Worm (Caenorhabditis elegans): ENCODE measurements around the gene mans-3.
A peak's percentile ranks its signal among the peaks of the same experiment; 100 is the strongest.

Gene mans-3

DNA sequence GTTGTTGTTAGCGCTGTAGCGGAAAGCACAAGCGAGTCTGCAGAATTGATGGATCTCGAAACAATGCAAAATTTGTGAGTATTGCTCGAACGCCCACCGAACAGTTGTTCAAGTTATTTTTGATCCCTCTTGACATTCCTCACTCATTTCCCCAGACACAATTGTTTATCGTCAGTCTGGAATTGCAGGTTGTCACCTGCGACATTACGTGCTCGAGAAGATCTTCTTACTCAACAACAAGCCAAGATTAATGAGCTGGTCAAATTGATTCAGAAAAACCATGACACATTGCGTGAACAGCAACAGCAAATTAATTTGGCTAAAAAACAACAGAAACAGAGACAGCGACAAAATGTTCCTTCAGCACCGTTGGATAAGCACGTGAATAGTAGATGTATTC lies 36.7 kb downstream of the mans-3 start:
- TF ChIP-seq lin-11 (tag; optimal IDR thresholded peaks at IDR 0.05) (no peak), ceh-48 (tag; optimal IDR thresholded peaks at IDR 0.05) (no peak), unc-55 (GFP tag; optimal IDR thresholded peaks at IDR 0.05) (no peak), sox-4 (tag; optimal IDR thresholded peaks at IDR 0.05) (no peak)

DNA sequence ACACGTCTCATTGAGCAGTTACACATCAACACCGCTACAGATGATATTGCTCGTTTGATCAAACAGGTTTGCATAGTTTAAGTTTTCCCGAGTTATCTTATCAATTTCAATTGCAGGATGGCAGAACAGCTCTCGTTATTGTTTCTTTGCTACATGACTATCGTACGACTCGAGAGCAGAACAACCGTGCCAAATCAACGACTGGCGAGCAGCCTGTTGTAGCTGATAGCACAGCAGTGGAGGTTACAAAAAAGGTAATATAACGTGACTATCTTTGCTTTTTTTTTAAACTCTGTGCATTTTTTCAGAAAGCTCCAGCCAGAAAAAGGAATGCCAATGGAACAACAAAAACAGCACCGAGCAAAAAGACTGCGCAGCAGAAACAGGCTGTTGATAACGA lies 37.2 kb downstream of the mans-3 start:
- no peak for TF ChIP-seq ceh-14 (tag; optimal IDR thresholded peaks at IDR 0.05)
- TF ChIP-seq syd-9 (tag; optimal IDR thresholded peaks at IDR 0.05), result no peak
- TF ChIP-seq unc-86 (tag; optimal IDR thresholded peaks at IDR 0.05), result no peak
- TF ChIP-seq pqm-1 (tag; optimal IDR thresholded peaks at IDR 0.05), result no peak

ce11 chrX:5202923-5203322 lies 37.7 kb downstream of the mans-3 start:
- TF ChIP-seq elt-2 (tag; optimal IDR thresholded peaks at IDR 0.05) (no peak), unc-86 (tag; optimal IDR thresholded peaks at IDR 0.05) (no peak), pax-1 (tag; optimal IDR thresholded peaks at IDR 0.05) (no peak), pros-1 (tag; optimal IDR thresholded peaks at IDR 0.05) (no peak), npax-4 (tag; optimal IDR thresholded peaks at IDR 0.05) (no peak), mec-3 (tag; optimal IDR thresholded peaks at IDR 0.05; ENCODE audit: borderline replicate concordance) (no peak), rnt-1 (tag; optimal IDR thresholded peaks at IDR 0.05) (no peak), ttx-3 (tag; optimal IDR thresholded peaks at IDR 0.05) (no peak), Y22D7AL.16 (tag; optimal IDR thresholded peaks at IDR 0.05) (no peak), sox-2 (GFP tag; IDR thresholded peaks at IDR 0.05) (no peak), nfya-1 (tag; optimal IDR thresholded peaks at IDR 0.05) (no peak), ceh-6 (GFP tag; optimal IDR thresholded peaks at IDR 0.05) (no peak)

DNA sequence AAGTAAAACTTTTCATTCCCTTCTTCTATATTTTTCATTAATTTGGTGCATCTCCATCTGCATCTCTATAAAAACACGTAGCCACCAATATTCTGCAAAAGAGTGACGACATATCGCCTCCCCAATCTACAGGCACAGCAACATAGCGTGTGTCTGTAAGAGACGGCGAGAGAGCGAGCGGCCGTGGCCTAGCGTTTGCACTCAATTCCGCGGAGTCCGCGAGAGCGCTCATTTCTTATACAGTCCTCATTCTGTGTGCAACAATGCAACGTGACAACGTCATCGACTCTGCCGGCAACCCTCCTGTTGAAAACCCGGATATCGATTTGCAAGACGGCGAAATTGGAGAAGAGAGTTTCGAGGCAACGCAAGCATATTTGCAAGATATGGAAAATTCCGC lies 40.4 kb downstream of the mans-3 start, which contains the start of gene H28G03.2:
TSS of gene H28G03.2 (plus strand) at position 200 of the 400 bp plus-strand sequence.
- TF ChIP-seq sox-4 (tag; optimal IDR thresholded peaks at IDR 0.05) (no peak), F13H6.1 (tag; optimal IDR thresholded peaks at IDR 0.05) (no peak), ceh-9 (tag; optimal IDR thresholded peaks at IDR 0.05) (no peak), ceh-19 (GFP tag; optimal IDR thresholded peaks at IDR 0.05) (no peak), unc-42 (tag; optimal IDR thresholded peaks at IDR 0.05) (no peak), tbx-2 (tag; optimal IDR thresholded peaks at IDR 0.05) (peak; percentile 77), hlh-13 (GFP tag; optimal IDR thresholded peaks at IDR 0.05) (no peak), gmeb-2 (tag; optimal IDR thresholded peaks at IDR 0.05) (no peak), sox-2 (GFP tag; IDR thresholded peaks at IDR 0.05) (no peak), ceh-34 (tag; optimal IDR thresholded peaks at IDR 0.05) (no peak), T23F11.4 (GFP tag; optimal IDR thresholded peaks at IDR 0.05) (no peak), pat-9 (tag; optimal IDR thresholded peaks at IDR 0.05) (no peak), Y22D7AL.16 (tag; optimal IDR thresholded peaks at IDR 0.05) (no peak), ets-4 (tag; optimal IDR thresholded peaks at IDR 0.05) (no peak), hlh-15 (tag; optimal IDR thresholded peaks at IDR 0.05) (no peak), ceh-14 (tag; optimal IDR thresholded peaks at IDR 0.05) (peak; percentile 22), dmd-4 (tag; optimal IDR thresholded peaks at IDR 0.05; ENCODE audit: borderline replicate concordance) (no peak), C08G9.2 (tag; optimal IDR thresholded peaks at IDR 0.05) (peak; percentile 58), lin-11 (tag; optimal IDR thresholded peaks at IDR 0.05) (no peak), lim-6 (tag; optimal IDR thresholded peaks at IDR 0.05) (no peak), nhr-232 (tag; optimal IDR thresholded peaks at IDR 0.05) (no peak), elt-4 (tag; optimal IDR thresholded peaks at IDR 0.05) (no peak), odd-2 (tag; optimal IDR thresholded peaks at IDR 0.05) (no peak), hlh-6 (tag; optimal IDR thresholded peaks at IDR 0.05) (no peak), sdc-2 (tag; optimal IDR thresholded peaks at IDR 0.05) (peak; percentile 17), ahr-1 (tag; optimal IDR thresholded peaks at IDR 0.05) (no peak), unc-55 (GFP tag; optimal IDR thresholded peaks at IDR 0.05) (no peak), dve-1 (tag; optimal IDR thresholded peaks at IDR 0.05) (no peak), ceh-45 (GFP tag; IDR thresholded peaks at IDR 0.05) (no peak), fkh-6 (tag; optimal IDR thresholded peaks at IDR 0.05) (peak; percentile 59), fkh-10 (GFP tag; optimal IDR thresholded peaks at IDR 0.05) (no peak), syd-9 (tag; optimal IDR thresholded peaks at IDR 0.05) (no peak), unc-86 (tag; optimal IDR thresholded peaks at IDR 0.05) (no peak), ref-2 (tag; optimal IDR thresholded peaks at IDR 0.05) (peak; percentile 33), ceh-48 (tag; optimal IDR thresholded peaks at IDR 0.05) (no peak), ztf-16 (tag; optimal IDR thresholded peaks at IDR 0.05) (no peak), pqm-1 (tag; optimal IDR thresholded peaks at IDR 0.05) (no peak), che-1 (tag; optimal IDR thresholded peaks at IDR 0.05) (no peak), elt-2 (tag; optimal IDR thresholded peaks at IDR 0.05) (no peak)

All from whole organism, late embryonic.